Worm (Caenorhabditis elegans) whole organism, L4 larva: Measurements from ENCODE around the gene F35E8.9.
A peak's percentile ranks its signal among the peaks of the same experiment; 100 is the strongest.

Source experiments
- F10B5.3 ChIP-seq: sonication (generic microtip); optimal IDR thresholded peaks from 2 replicates; lab custom pipeline; 2016; ENCODE audit warnings: mild to moderate bottlenecking, missing genetic modification characterization, missing compliant biosample characterization
- T26A8.4 ChIP-seq: fragments of 200-800 bp; sonication (Bioruptor generic); IDR thresholded peaks from 2 replicates; pipeline ENCODE4 v1.3.6; 2022; ENCODE audit warnings: missing genetic modification characterization, missing compliant biosample characterization
- Y5F2A.4 ChIP-seq: fragments of 200-800 bp; sonication (Bioruptor generic); optimal IDR thresholded peaks from 2 replicates; lab custom pipeline; 2018; ENCODE audit warnings: mild to moderate bottlenecking, missing genetic modification characterization, missing compliant biosample characterization
- aha-1 ChIP-seq: fragments of 150-350 bp; peaks from one replicate; lab custom pipeline; 2014; ENCODE audit warnings: missing biosample characterization, missing genetic modification characterization
- daf-16 ChIP-seq, 3 experiments: sonication (generic microtip); optimal IDR thresholded peaks; 2 replicates each; lab custom pipeline; 2016 to 2017; ENCODE audit warnings: missing genetic modification characterization in 3 of 3, missing genetic modification reagents in 3 of 3, mild to moderate bottlenecking in 2 of 3, missing compliant biosample characterization in 2 of 3, missing biosample characterization in 1 of 3, moderate library complexity in 1 of 3
- fos-1 ChIP-seq: fragments of 150-350 bp; optimal IDR thresholded peaks from 2 replicates; lab custom pipeline; 2014; ENCODE audit warnings: missing biosample characterization, missing genetic modification characterization
- gei-8 ChIP-seq: fragments of 200-800 bp; sonication (Bioruptor generic); optimal IDR thresholded peaks from 2 replicates; lab custom pipeline; 2018; ENCODE audit warnings: mild to moderate bottlenecking, missing genetic modification characterization, missing compliant biosample characterization
- zfp-2 ChIP-seq: sonication (generic microtip); optimal IDR thresholded peaks from 2 replicates; lab custom pipeline; 2016; ENCODE audit warnings: mild to moderate bottlenecking, missing genetic modification characterization, missing compliant biosample characterization

The F35E8.9 gene

ce11 chrV:15870356-15870755 is 47.0 kb downstream of the F35E8.9 start, which contains the start of gene str-57:
Gene str-57, plus strand, starts transcription at chrV:15870656.
- TF ChIP-seq fos-1 (tag; lab: Kevin White, UChicago), result no peak
- no peak for TF ChIP-seq T26A8.4 (GFP tag; lab: Robert Waterston, UW)
- TF ChIP-seq aha-1 (tag; lab: Kevin White, UChicago), result peak; percentile 18

ce11 chrV:15867373-15867772 is 50.0 kb downstream of the F35E8.9 start, which contains the start of gene fbxa-197:
Gene fbxa-197, plus strand, starts transcription at chrV:15867673.
- TF ChIP-seq Y5F2A.4 (GFP tag; lab: Kevin White, UChicago), result no peak
- no peak for TF ChIP-seq zfp-2 (tag; lab: Kevin White, UChicago)
- no peak for TF ChIP-seq daf-16 (GFP tag; optimal IDR thresholded peaks at IDR 0.05; lab: Kevin White, UChicago)
- no peak for TF ChIP-seq daf-16 (tag; optimal IDR thresholded peaks at IDR 0.05; lab: Kevin White, UChicago)
- no peak for TF ChIP-seq F10B5.3 (tag; lab: Kevin White, UChicago)
- TF ChIP-seq gei-8, result no peak
